Worm (Caenorhabditis elegans): ENCODE results near the gene str-228.

str-228 gene

ce11 chrV:3509878-3510277 is at the start of gene str-228:
Gene str-228 (plus strand): TSS chrV:3510178.
- TF ChIP-seq elt-2 (tag; optimal IDR thresholded peaks at IDR 0.05): no peak
- TF ChIP-seq nhr-237 (tag; optimal IDR thresholded peaks at IDR 0.05): no peak
- TF ChIP-seq jun-1 (tag; optimal IDR thresholded peaks at IDR 0.05): no peak
- TF ChIP-seq ets-5 (GFP tag; IDR thresholded peaks at IDR 0.05): no peak
- TF ChIP-seq nhr-85 (tag): no peak
- TF ChIP-seq snpc-4 (tag; optimal IDR thresholded peaks at IDR 0.05): no peak
- no peak for TF ChIP-seq nhr-11 (tag; optimal IDR thresholded peaks at IDR 0.05)
- TF ChIP-seq dpl-1 (GFP tag; optimal IDR thresholded peaks at IDR 0.05): no peak
- TF ChIP-seq pax-3 (tag; optimal IDR thresholded peaks at IDR 0.05): no peak
- no peak for TF ChIP-seq ceh-82 (tag; optimal IDR thresholded peaks at IDR 0.05)
- no peak for TF ChIP-seq snu-23 (GFP tag; optimal IDR thresholded peaks at IDR 0.05)
- no peak for TF ChIP-seq lin-15B (tag; optimal IDR thresholded peaks at IDR 0.05)
- TF ChIP-seq C16A3.4 (tag; optimal IDR thresholded peaks at IDR 0.05): no peak
- TF ChIP-seq egl-27 (tag; optimal IDR thresholded peaks at IDR 0.05): no peak
- no peak for TF ChIP-seq swsn-7 (tag; optimal IDR thresholded peaks at IDR 0.05)
- TF ChIP-seq ztf-4 (tag; optimal IDR thresholded peaks at IDR 0.05): no peak
- TF ChIP-seq lin-14 (GFP tag; optimal IDR thresholded peaks at IDR 0.05): no peak
- no peak for TF ChIP-seq nhr-84 (tag; optimal IDR thresholded peaks at IDR 0.05)
- TF ChIP-seq fos-1 (tag; optimal IDR thresholded peaks at IDR 0.05): no peak
- TF ChIP-seq elt-3 (tag; optimal IDR thresholded peaks at IDR 0.05): no peak

- TF ChIP-seq ceh-90 (tag; optimal IDR thresholded peaks at IDR 0.05) (no peak), efl-1 (optimal IDR thresholded peaks at IDR 0.05) (no peak), efl-1 (GFP tag; optimal IDR thresholded peaks at IDR 0.05 in 1 of 2) (peak in 1 of 2 experiments; percentile 34)
Observed at ce11 chrV:3463514-3463913, 46.5 kb upstream of the str-228 start, which contains the start of gene slc-28.1. Gene slc-28.1 (plus strand): TSS chrV:3463814.

DNA sequence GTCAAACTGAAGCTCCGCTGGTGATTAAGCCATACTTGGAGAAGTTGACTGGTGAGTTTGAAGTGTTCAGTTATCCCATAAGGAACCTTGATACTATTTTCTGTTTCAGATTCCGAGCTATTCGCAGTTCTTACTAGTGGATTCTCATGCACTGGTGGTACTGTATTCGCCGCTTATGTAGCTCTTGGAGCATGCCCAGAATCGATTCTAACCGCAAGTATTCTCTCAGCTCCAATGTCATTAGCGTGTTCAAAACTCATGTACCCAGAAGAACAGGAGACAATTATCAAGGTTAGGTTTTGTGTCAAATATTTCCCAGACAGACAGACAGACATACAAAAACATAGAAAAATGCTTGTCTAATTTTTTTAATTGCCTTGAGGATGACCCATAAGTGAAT is 45.1 kb upstream of the str-228 start:
- no peak for TF ChIP-seq nhr-11 (tag; optimal IDR thresholded peaks at IDR 0.05)
- no peak for TF ChIP-seq nhr-20 (tag; optimal IDR thresholded peaks at IDR 0.05)
- TF ChIP-seq C34B4.2 (tag; optimal IDR thresholded peaks at IDR 0.05): no peak
- TF ChIP-seq snu-23 (GFP tag; optimal IDR thresholded peaks at IDR 0.05): no peak
- TF ChIP-seq elt-2 (tag; optimal IDR thresholded peaks at IDR 0.05): no peak
- TF ChIP-seq blmp-1 (tag; optimal IDR thresholded peaks at IDR 0.05): no peak
- no peak for TF ChIP-seq swsn-7 (tag; optimal IDR thresholded peaks at IDR 0.05)

- TF ChIP-seq blmp-1 (tag; optimal IDR thresholded peaks at IDR 0.05) (peak; percentile 92), tbx-2 (tag; optimal IDR thresholded peaks at IDR 0.05) (no peak), nhr-76 (tag; optimal IDR thresholded peaks at IDR 0.05) (no peak), nhr-28 (tag; optimal IDR thresholded peaks at IDR 0.05) (no peak), tlp-1 (tag; optimal IDR thresholded peaks at IDR 0.05) (no peak), lin-15B (tag; optimal IDR thresholded peaks at IDR 0.05) (no peak), sox-4 (tag; optimal IDR thresholded peaks at IDR 0.05) (no peak), elt-3 (tag; optimal IDR thresholded peaks at IDR 0.05) (peak in 1 of 6 experiments; percentile 26), ceh-88 (GFP tag; IDR thresholded peaks at IDR 0.05) (no peak), jun-1 (tag; optimal IDR thresholded peaks at IDR 0.05) (no peak), ceh-82 (tag; optimal IDR thresholded peaks at IDR 0.05) (no peak), dpl-1 (GFP tag; optimal IDR thresholded peaks at IDR 0.05) (peak in 1 of 3 experiments; percentile 9), sptf-1 (tag; optimal IDR thresholded peaks at IDR 0.05) (no peak), efl-1 (optimal IDR thresholded peaks at IDR 0.05) (peak; percentile 20 to 33), efl-1 (GFP tag; optimal IDR thresholded peaks at IDR 0.05 in 1 of 2) (peak in 1 of 2 experiments; percentile 85), unc-62 (GFP tag; optimal IDR thresholded peaks at IDR 0.05) (no peak), C04F5.9 (tag; optimal IDR thresholded peaks at IDR 0.05) (no peak), elt-2 (tag; optimal IDR thresholded peaks at IDR 0.05) (peak; percentile 69), fkh-8 (tag; optimal IDR thresholded peaks at IDR 0.05) (no peak), nhr-90 (tag; optimal IDR thresholded peaks at IDR 0.05; ENCODE audit: poor library complexity) (peak; percentile 40), nhr-12 (tag; optimal IDR thresholded peaks at IDR 0.05) (no peak), lin-35 (GFP tag; optimal IDR thresholded peaks at IDR 0.05) (peak in 1 of 2 experiments; percentile 44), snu-23 (GFP tag; optimal IDR thresholded peaks at IDR 0.05) (peak; percentile 51), nhr-77 (tag; optimal IDR thresholded peaks at IDR 0.05) (peak; percentile 16), nhr-20 (tag; optimal IDR thresholded peaks at IDR 0.05) (peak; percentile 69), lin-39 (tag; optimal IDR thresholded peaks at IDR 0.05) (no peak), aha-1 (tag; optimal IDR thresholded peaks at IDR 0.05) (no peak), mdl-1 (tag; optimal IDR thresholded peaks at IDR 0.05) (peak in 1 of 2 experiments; percentile 28), vab-15 (tag; optimal IDR thresholded peaks at IDR 0.05) (no peak), ztf-11 (tag; optimal IDR thresholded peaks at IDR 0.05) (no peak), fkh-10 (GFP tag; optimal IDR thresholded peaks at IDR 0.05) (no peak), nhr-85 (tag) (peak; percentile 80)
Observed at ce11 chrV:3468436-3468835, 41.5 kb upstream of the str-228 start, which contains the start of gene gst-33. Gene gst-33 (minus strand): TSS chrV:3468562.

All from whole organism, L1 larva.